Worm (Caenorhabditis elegans) whole organism, mixed stage, embryonic: ENCODE measurements around the gene clec-71.

Experiments used
- lin-13 ChIP-seq: fragments of 150-350 bp; optimal IDR thresholded peaks from 2 replicates; lab custom pipeline; 2014; ENCODE audit warnings: missing biosample characterization, missing genetic modification characterization
- lsy-2 ChIP-seq: fragments of 150-350 bp; optimal IDR thresholded peaks from 2 replicates; lab custom pipeline; 2014; ENCODE audit warnings: missing biosample characterization, missing genetic modification characterization

DNA sequence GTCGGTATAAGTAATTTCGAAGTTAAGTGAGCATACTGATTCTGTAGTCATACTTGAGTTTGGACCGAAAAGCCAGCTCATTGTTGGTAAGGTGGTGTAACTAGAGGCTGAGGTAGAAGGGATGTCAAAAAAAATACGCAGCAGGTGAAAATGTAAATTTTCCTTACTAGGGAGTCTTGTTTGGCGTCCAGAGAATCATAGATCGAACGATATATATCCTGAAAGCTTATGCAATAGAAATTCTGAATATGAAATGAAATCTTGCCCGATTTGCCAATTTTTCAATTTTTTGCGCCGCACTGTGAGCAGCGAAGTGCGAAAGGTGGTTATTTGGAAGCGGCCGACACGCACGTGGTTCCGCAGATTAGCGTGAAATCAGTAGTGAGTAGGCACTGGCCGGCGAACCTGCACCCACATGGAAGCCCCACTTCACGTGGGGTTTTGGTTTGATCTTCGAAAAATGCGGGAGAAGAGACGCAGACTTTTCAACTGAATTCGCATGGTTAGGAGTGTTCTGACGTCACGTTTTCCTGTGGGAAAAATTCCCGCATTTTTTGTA is 40.8 kb downstream of the clec-71 start, which contains the start of gene srh-220:
- TF ChIP-seq lin-13 (tag; lab: Kevin White, UChicago) (no peak), lsy-2 (tag; lab: Kevin White, UChicago) (no peak)
